Worm (Caenorhabditis elegans): ENCODE measurements around the gene gop-2.

Gene gop-2

ce11 chrIII:5273396-5273857 lies 14.6 kb downstream of the gop-2 start, which contains the start of gene ztf-8:
Gene ztf-8, minus strand, starts transcription at chrIII:5273471.
- no peak for TF ChIP-seq flt-1 (GFP tag; IDR thresholded peaks at IDR 0.05)
- no peak for TF ChIP-seq ets-7 (tag; optimal IDR thresholded peaks at IDR 0.05)
- no peak for TF ChIP-seq ama-1 (optimal IDR thresholded peaks at IDR 0.05)
- TF ChIP-seq aly-1 (tag; optimal IDR thresholded peaks at IDR 0.05), result no peak
- TF ChIP-seq tbx-37 (GFP tag; conservative IDR thresholded peaks at IDR 0.05), result no peak
- TF ChIP-seq F13C5.2 (tag; optimal IDR thresholded peaks at IDR 0.05), result no peak

- TF ChIP-seq hmg-4 (GFP tag; optimal IDR thresholded peaks at IDR 0.05), result no peak
- no peak for TF ChIP-seq tra-4 (tag; optimal IDR thresholded peaks at IDR 0.05)
- TF ChIP-seq hmbx-1 (tag; optimal IDR thresholded peaks at IDR 0.05), result no peak
- no peak for TF ChIP-seq B0310.2 (tag; optimal IDR thresholded peaks at IDR 0.05)
- no peak for TF ChIP-seq aly-1 (tag; optimal IDR thresholded peaks at IDR 0.05)
- TF ChIP-seq ceh-36 (tag; optimal IDR thresholded peaks at IDR 0.05), result no peak
- no peak for TF ChIP-seq tbx-11 (GFP tag; IDR thresholded peaks at IDR 0.05)
- no peak for TF ChIP-seq hnd-1 (tag; optimal IDR thresholded peaks at IDR 0.05)
- no peak for TF ChIP-seq ceh-13 (GFP tag; optimal IDR thresholded peaks at IDR 0.05)
- TF ChIP-seq F13C5.2 (tag; optimal IDR thresholded peaks at IDR 0.05), result no peak
- TF ChIP-seq tbx-37 (GFP tag; conservative IDR thresholded peaks at IDR 0.05), result no peak
- TF ChIP-seq flt-1 (GFP tag; IDR thresholded peaks at IDR 0.05), result no peak
- no peak for TF ChIP-seq ets-7 (tag; optimal IDR thresholded peaks at IDR 0.05)
- TF ChIP-seq pes-1 (GFP tag; IDR thresholded peaks at IDR 0.05), result no peak
- TF ChIP-seq scrt-1 (GFP tag; IDR thresholded peaks at IDR 0.05), result no peak
- no peak for TF ChIP-seq ama-1 (optimal IDR thresholded peaks at IDR 0.05)
- no peak for TF ChIP-seq sea-1 (GFP tag; conservative IDR thresholded peaks at IDR 0.05)
These were observed 15.4 kb downstream of the gop-2 start for ce11 chrIII:5274250-5274649.

- TF ChIP-seq flt-1 (GFP tag; IDR thresholded peaks at IDR 0.05) (no peak), F13C5.2 (tag; optimal IDR thresholded peaks at IDR 0.05) (peak; percentile 13), ceh-13 (GFP tag; optimal IDR thresholded peaks at IDR 0.05) (no peak), tra-4 (tag; optimal IDR thresholded peaks at IDR 0.05) (no peak), B0310.2 (tag; optimal IDR thresholded peaks at IDR 0.05) (no peak)
These were observed 16.0 kb downstream of the gop-2 start, which contains the start of the genes daf-41 and toc-1 for ce11 chrIII:5274715-5275355. Gene daf-41, minus strand, starts transcription at chrIII:5274765. Gene toc-1, plus strand, starts transcription at chrIII:5275251.

ce11 chrIII:5277740-5278139 lies 18.9 kb downstream of the gop-2 start, which contains the start of gene clk-1:
Gene clk-1, plus strand, starts transcription at chrIII:5277894.
- TF ChIP-seq aly-1 (tag; optimal IDR thresholded peaks at IDR 0.05) (no peak), hnd-1 (tag; optimal IDR thresholded peaks at IDR 0.05) (no peak), hmbx-1 (tag; optimal IDR thresholded peaks at IDR 0.05) (no peak), tra-4 (tag; optimal IDR thresholded peaks at IDR 0.05) (no peak), scrt-1 (GFP tag; IDR thresholded peaks at IDR 0.05) (no peak), sea-1 (GFP tag; conservative IDR thresholded peaks at IDR 0.05) (no peak)

ce11 chrIII:5280228-5280627 lies 21.4 kb downstream of the gop-2 start:
- TF ChIP-seq scrt-1 (GFP tag; IDR thresholded peaks at IDR 0.05) (no peak), ets-7 (tag; optimal IDR thresholded peaks at IDR 0.05) (no peak), ceh-36 (tag; optimal IDR thresholded peaks at IDR 0.05) (no peak)

ce11 chrIII:5285484-5285883 lies 26.7 kb downstream of the gop-2 start:
- no peak for TF ChIP-seq scrt-1 (GFP tag; IDR thresholded peaks at IDR 0.05)
- TF ChIP-seq B0310.2 (tag; optimal IDR thresholded peaks at IDR 0.05), result no peak
- no peak for TF ChIP-seq pes-1 (GFP tag; IDR thresholded peaks at IDR 0.05)
- no peak for TF ChIP-seq ama-1 (optimal IDR thresholded peaks at IDR 0.05)
- no peak for TF ChIP-seq ceh-13 (GFP tag; optimal IDR thresholded peaks at IDR 0.05)
- no peak for TF ChIP-seq hmbx-1 (tag; optimal IDR thresholded peaks at IDR 0.05)
- TF ChIP-seq tra-4 (tag; optimal IDR thresholded peaks at IDR 0.05), result no peak
- no peak for TF ChIP-seq tbx-37 (GFP tag; conservative IDR thresholded peaks at IDR 0.05)
- no peak for TF ChIP-seq F13C5.2 (tag; optimal IDR thresholded peaks at IDR 0.05)
- no peak for TF ChIP-seq ceh-36 (tag; optimal IDR thresholded peaks at IDR 0.05)
- no peak for TF ChIP-seq hmg-4 (GFP tag; optimal IDR thresholded peaks at IDR 0.05)
- no peak for TF ChIP-seq sea-1 (GFP tag; conservative IDR thresholded peaks at IDR 0.05)
- no peak for TF ChIP-seq flt-1 (GFP tag; IDR thresholded peaks at IDR 0.05)
- no peak for TF ChIP-seq tbx-11 (GFP tag; IDR thresholded peaks at IDR 0.05)

- no peak for TF ChIP-seq pes-1 (GFP tag; IDR thresholded peaks at IDR 0.05)
- no peak for TF ChIP-seq flt-1 (GFP tag; IDR thresholded peaks at IDR 0.05)
- no peak for TF ChIP-seq ceh-36 (tag; optimal IDR thresholded peaks at IDR 0.05)
- TF ChIP-seq aly-1 (tag; optimal IDR thresholded peaks at IDR 0.05), result no peak
- no peak for TF ChIP-seq ama-1 (optimal IDR thresholded peaks at IDR 0.05)
- TF ChIP-seq hmbx-1 (tag; optimal IDR thresholded peaks at IDR 0.05), result no peak
- no peak for TF ChIP-seq F13C5.2 (tag; optimal IDR thresholded peaks at IDR 0.05)
- TF ChIP-seq ceh-13 (GFP tag; optimal IDR thresholded peaks at IDR 0.05), result no peak
- TF ChIP-seq hnd-1 (tag; optimal IDR thresholded peaks at IDR 0.05), result no peak
- no peak for TF ChIP-seq tbx-11 (GFP tag; IDR thresholded peaks at IDR 0.05)
- no peak for TF ChIP-seq tra-4 (tag; optimal IDR thresholded peaks at IDR 0.05)
- TF ChIP-seq hmg-4 (GFP tag; optimal IDR thresholded peaks at IDR 0.05), result no peak
- no peak for TF ChIP-seq scrt-1 (GFP tag; IDR thresholded peaks at IDR 0.05)
- TF ChIP-seq ets-7 (tag; optimal IDR thresholded peaks at IDR 0.05), result no peak
- TF ChIP-seq B0310.2 (tag; optimal IDR thresholded peaks at IDR 0.05), result no peak
- TF ChIP-seq sea-1 (GFP tag; conservative IDR thresholded peaks at IDR 0.05), result no peak
These were observed 27.4 kb downstream of the gop-2 start, which contains the start of gene ZC395.11 for ce11 chrIII:5286205-5286604. Gene ZC395.11, minus strand, starts transcription at chrIII:5286305.

- no peak for TF ChIP-seq tra-4 (tag; optimal IDR thresholded peaks at IDR 0.05)
- TF ChIP-seq ets-7 (tag; optimal IDR thresholded peaks at IDR 0.05), result no peak
- TF ChIP-seq ceh-36 (tag; optimal IDR thresholded peaks at IDR 0.05), result no peak
- TF ChIP-seq ceh-13 (GFP tag; optimal IDR thresholded peaks at IDR 0.05), result no peak
- TF ChIP-seq B0310.2 (tag; optimal IDR thresholded peaks at IDR 0.05), result no peak
- no peak for TF ChIP-seq hnd-1 (tag; optimal IDR thresholded peaks at IDR 0.05)
- no peak for TF ChIP-seq tbx-37 (GFP tag; conservative IDR thresholded peaks at IDR 0.05)
- TF ChIP-seq tbx-11 (GFP tag; IDR thresholded peaks at IDR 0.05), result no peak
- no peak for TF ChIP-seq aly-1 (tag; optimal IDR thresholded peaks at IDR 0.05)
- TF ChIP-seq hmbx-1 (tag; optimal IDR thresholded peaks at IDR 0.05), result no peak
These were observed 29.1 kb downstream of the gop-2 start, which contains the start of gene T15B12.1 for ce11 chrIII:5287877-5288276. Gene T15B12.1, plus strand, starts transcription at chrIII:5288177.

All from whole organism, early embryonic.